Worm (Caenorhabditis elegans) whole organism, young adult: Measurements from ENCODE around the gene D1044.6.

ENCODE experiments used
- C06A6.2 ChIP-seq: fragments of 200-800 bp; sonication (Bioruptor generic); conservative IDR thresholded peaks from 2 replicates; pipeline ENCODE4 v1.3.6; 2022; ENCODE audit warnings: missing genetic modification characterization, missing compliant biosample characterization
- F57C9.4 ChIP-seq: sonication (generic microtip); optimal IDR thresholded peaks from 2 replicates; lab custom pipeline; 2017; ENCODE audit warnings: mild to moderate bottlenecking, missing genetic modification characterization, missing compliant biosample characterization
- Y95B8A.8 ChIP-seq: fragments of 200-800 bp; sonication (Bioruptor generic); IDR thresholded peaks from 2 replicates; pipeline ENCODE4 v1.3.6; 2022; ENCODE audit warnings: missing genetic modification reagents, missing genetic modification characterization, missing compliant biosample characterization
- cebp-1 ChIP-seq, 2 experiments: fragments of 200-800 bp in 1 of 2; sonication (Bioruptor generic) in 1 of 2; sonication (generic microtip) in 1 of 2; IDR thresholded peaks in 1 of 2; optimal IDR thresholded peaks in 1 of 2; 2 replicates each; pipeline versions ENCODE4 v1.3.6 to Lab custom; 2017 to 2022; ENCODE audit warnings: missing compliant biosample characterization in 2 of 2, missing genetic modification characterization in 2 of 2, mild to moderate bottlenecking in 1 of 2, missing genetic modification reagents in 1 of 2, moderate library complexity in 1 of 2
- ets-4 ChIP-seq: fragments of 200-800 bp; sonication (Bioruptor generic); optimal IDR thresholded peaks from 2 replicates; lab custom pipeline; 2018; ENCODE audit warnings: mild to moderate bottlenecking, missing genetic modification characterization, missing compliant biosample characterization
- lag-1 ChIP-seq: fragments of 200-800 bp; sonication (Bioruptor generic); IDR thresholded peaks from 2 replicates; pipeline ENCODE4 v1.3.6; 2022; ENCODE audit warnings: missing genetic modification reagents, missing genetic modification characterization, missing compliant biosample characterization
- nfyb-1 ChIP-seq: fragments of 200-800 bp; sonication (Bioruptor generic); IDR thresholded peaks from 2 replicates; pipeline ENCODE4 v1.3.6; 2022; ENCODE audit warnings: missing genetic modification reagents, missing genetic modification characterization, missing compliant biosample characterization
- snpc-3.4 ChIP-seq: sonication (generic microtip); optimal IDR thresholded peaks from 2 replicates; lab custom pipeline; 2017; ENCODE audit warnings: missing genetic modification characterization, mild to moderate bottlenecking, missing compliant biosample characterization, antibody characterized with exemption, moderate library complexity, missing genotype, missing genetic modification reagents
- somi-1 ChIP-seq: fragments of 200-800 bp; sonication (Bioruptor generic); optimal IDR thresholded peaks from 2 replicates; lab custom pipeline; 2018; ENCODE audit warnings: mild to moderate bottlenecking, missing genetic modification characterization, missing compliant biosample characterization
- unc-62 ChIP-seq: fragments of 150-350 bp; optimal IDR thresholded peaks from 2 replicates; lab custom pipeline; 2014; ENCODE audit warnings: missing biosample characterization, missing genetic modification reagents, missing genetic modification characterization
- ztf-28 ChIP-seq: fragments of 200-800 bp; sonication (Bioruptor generic); IDR thresholded peaks from 2 replicates; pipeline ENCODE4 v1.3.6; 2022; ENCODE audit warnings: missing genetic modification reagents, missing genetic modification characterization, missing compliant biosample characterization

DNA sequence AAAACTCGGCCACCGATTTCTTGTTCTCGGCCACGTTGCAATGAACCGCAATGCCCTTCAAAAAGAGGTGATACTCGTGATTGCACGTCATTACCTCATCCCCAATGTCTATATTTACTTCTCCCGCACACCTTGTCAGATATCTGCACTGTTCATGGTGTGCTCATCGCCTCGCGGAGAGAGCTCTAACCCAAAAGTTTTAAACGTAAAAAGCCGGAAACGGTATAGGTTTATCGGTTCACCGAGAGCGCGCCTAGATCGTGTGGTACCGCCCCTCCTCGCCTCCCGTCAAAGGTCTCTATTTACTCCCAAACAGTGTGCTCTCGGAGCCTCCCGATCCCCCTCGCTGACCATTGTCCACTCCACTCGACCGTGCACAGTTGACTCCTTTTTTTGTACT, 41.7 kb upstream of the D1044.6 start, which contains the start of gene F56D2.3:
- no peak for TF ChIP-seq ets-4 (GFP tag; lab: Kevin White, UChicago)
- TF ChIP-seq cebp-1 (GFP tag; IDR thresholded peaks at IDR 0.05; lab: Robert Waterston, UW), result no peak
- TF ChIP-seq cebp-1 (tag; optimal IDR thresholded peaks at IDR 0.05; lab: Kevin White, UChicago), result no peak
- no peak for TF ChIP-seq lag-1
- no peak for TF ChIP-seq unc-62 (GFP tag; lab: Kevin White, UChicago)
- TF ChIP-seq Y95B8A.8 (GFP tag; lab: Robert Waterston, UW), result no peak
- TF ChIP-seq nfyb-1 (GFP tag; lab: Robert Waterston, UW), result no peak
- TF ChIP-seq F57C9.4 (tag; lab: Kevin White, UChicago), result no peak
- TF ChIP-seq snpc-3.4 (tag; lab: Kevin White, UChicago), result no peak
- TF ChIP-seq ztf-28 (GFP tag; lab: Robert Waterston, UW), result no peak
- no peak for TF ChIP-seq C06A6.2
- TF ChIP-seq somi-1 (GFP tag; lab: Kevin White, UChicago), result no peak
